Worm (Caenorhabditis elegans) whole organism, L4 larva: Measurements from ENCODE around the gene fbxa-157.

Source experiments
- D1046.2 ChIP-seq: fragments of 200-800 bp; sonication (Bioruptor generic); IDR thresholded peaks from 2 replicates; pipeline ENCODE4 v1.3.6; 2022; ENCODE audit warnings: missing genetic modification characterization, missing compliant biosample characterization
- F10B5.3 ChIP-seq: sonication (generic microtip); optimal IDR thresholded peaks from 2 replicates; lab custom pipeline; 2016; ENCODE audit warnings: mild to moderate bottlenecking, missing genetic modification characterization, missing compliant biosample characterization
- F26F4.8 ChIP-seq: fragments of 200-800 bp; sonication (Bioruptor generic); conservative IDR thresholded peaks from 2 replicates; pipeline ENCODE4 v1.3.6; 2022; ENCODE audit warnings: missing genetic modification characterization, missing compliant biosample characterization
- F49E8.2 ChIP-seq: sonication (generic microtip); optimal IDR thresholded peaks from 2 replicates; lab custom pipeline; 2016; ENCODE audit warnings: missing compliant biosample characterization, mild to moderate bottlenecking, missing genetic modification characterization, borderline replicate concordance
- T20F7.1 ChIP-seq: fragments of 200-800 bp; sonication (Bioruptor generic); optimal IDR thresholded peaks from 2 replicates; lab custom pipeline; 2018; ENCODE audit warnings: mild to moderate bottlenecking, missing genetic modification characterization, missing compliant biosample characterization
- Y48G9A.11 ChIP-seq: fragments of 200-800 bp; sonication (Bioruptor generic); IDR thresholded peaks from 2 replicates; pipeline ENCODE4 v1.3.6; 2022; ENCODE audit warnings: missing genetic modification reagents, missing genetic modification characterization, missing compliant biosample characterization
- Y5F2A.4 ChIP-seq: fragments of 200-800 bp; sonication (Bioruptor generic); optimal IDR thresholded peaks from 2 replicates; lab custom pipeline; 2018; ENCODE audit warnings: mild to moderate bottlenecking, missing genetic modification characterization, missing compliant biosample characterization
- Y75B8A.6 ChIP-seq: fragments of 200-800 bp; sonication (Bioruptor generic); IDR thresholded peaks from 2 replicates; pipeline ENCODE4 v1.3.6; 2022; ENCODE audit warnings: missing genetic modification reagents, missing genetic modification characterization, missing compliant biosample characterization
- ZK337.2 ChIP-seq: fragments of 200-800 bp; sonication (Bioruptor generic); IDR thresholded peaks from 2 replicates; pipeline ENCODE4 v1.3.6; 2022; ENCODE audit warnings: missing genetic modification reagents, missing genetic modification characterization, missing compliant biosample characterization
- ZK546.5 ChIP-seq, 2 experiments: sonication (generic microtip); optimal IDR thresholded peaks; 2 replicates each; lab custom pipeline; 2017; ENCODE audit warnings: missing biosample characterization in 2 of 2, missing genetic modification characterization in 2 of 2
- ama-1 ChIP-seq: fragments of 150-350 bp; optimal IDR thresholded peaks from 2 replicates; lab custom pipeline; 2014; ENCODE audit warnings: inconsistent platforms, mixed read lengths
- arid-1 ChIP-seq: fragments of 200-800 bp; sonication (Bioruptor generic); conservative IDR thresholded peaks from 2 replicates; pipeline ENCODE4 v1.3.6; 2022; ENCODE audit warnings: missing genetic modification reagents, missing genetic modification characterization, missing compliant biosample characterization
- ceh-20 ChIP-seq: fragments of 200-800 bp; sonication (Bioruptor generic); IDR thresholded peaks from 2 replicates; pipeline ENCODE4 v1.3.6; 2022; ENCODE audit warnings: missing genetic modification reagents, missing genetic modification characterization, missing compliant biosample characterization
- ceh-32 ChIP-seq: sonication (generic microtip); optimal IDR thresholded peaks from 2 replicates; lab custom pipeline; 2016; ENCODE audit warnings: mild to moderate bottlenecking, missing genetic modification characterization, missing compliant biosample characterization; ENCODE audit not compliant: poor library complexity
- ceh-82 ChIP-seq: sonication (generic microtip); optimal IDR thresholded peaks from 2 replicates; lab custom pipeline; 2017; ENCODE audit warnings: missing biosample characterization, missing genetic modification characterization
- ctbp-1 ChIP-seq: fragments of 200-800 bp; sonication (Bioruptor generic); IDR thresholded peaks from 2 replicates; pipeline ENCODE4 v1.3.6; 2022; ENCODE audit warnings: missing genetic modification reagents, missing genetic modification characterization, missing compliant biosample characterization
- daf-19 ChIP-seq: fragments of 200-800 bp; sonication (Bioruptor generic); conservative IDR thresholded peaks from 2 replicates; pipeline ENCODE4 v1.3.6; 2022; ENCODE audit warnings: missing genetic modification characterization, missing compliant biosample characterization
- dmd-6 ChIP-seq: fragments of 200-800 bp; sonication (Bioruptor generic); IDR thresholded peaks from 2 replicates; pipeline ENCODE4 v1.3.6; 2022; ENCODE audit warnings: missing genetic modification reagents, missing genetic modification characterization, missing compliant biosample characterization
- dpl-1 ChIP-seq: fragments of 150-350 bp; optimal IDR thresholded peaks from 2 replicates; lab custom pipeline; 2014; ENCODE audit warnings: missing biosample characterization, missing genetic modification reagents, missing genetic modification characterization
- duxl-1 ChIP-seq: sonication (generic microtip); optimal IDR thresholded peaks from 2 replicates; lab custom pipeline; 2016; ENCODE audit warnings: mild to moderate bottlenecking, missing genetic modification characterization, moderate library complexity, missing compliant biosample characterization; ENCODE audit not compliant: poor library complexity
- dve-1 ChIP-seq: sonication (generic microtip); optimal IDR thresholded peaks from 2 replicates; lab custom pipeline; 2017; ENCODE audit warnings: antibody characterized with exemption, mild to moderate bottlenecking, missing genetic modification characterization, missing compliant biosample characterization; ENCODE audit not compliant: insufficient read depth
- egl-27 ChIP-seq: sonication (generic microtip); optimal IDR thresholded peaks from 3 replicates; lab custom pipeline; 2017; ENCODE audit warnings: missing biosample characterization, missing genetic modification reagents, missing genetic modification characterization
- hlh-11 ChIP-seq: fragments of 200-800 bp; sonication (Bioruptor generic); optimal IDR thresholded peaks from 2 replicates; lab custom pipeline; 2018; ENCODE audit warnings: mild to moderate bottlenecking, missing genetic modification characterization, missing compliant biosample characterization
- hlh-30 ChIP-seq: sonication (generic microtip); optimal IDR thresholded peaks from 2 replicates; lab custom pipeline; 2017; ENCODE audit warnings: antibody characterized with exemption, mild to moderate bottlenecking, missing genetic modification characterization, missing compliant biosample characterization; ENCODE audit not compliant: insufficient read depth
- jun-1 ChIP-seq: fragments of 150-350 bp; optimal IDR thresholded peaks from 2 replicates; lab custom pipeline; 2014; ENCODE audit warnings: missing biosample characterization, missing genetic modification reagents, missing genetic modification characterization
- lin-15B ChIP-seq: fragments of 150-350 bp; sonication (generic microtip); optimal IDR thresholded peaks from 3 replicates; lab custom pipeline; 2014; ENCODE audit warnings: missing biosample characterization, missing genetic modification characterization
- lin-39 ChIP-seq: fragments of 150-350 bp; optimal IDR thresholded peaks from 2 replicates; lab custom pipeline; 2014; ENCODE audit warnings: missing biosample characterization, missing genetic modification reagents, missing genetic modification characterization
- madf-5 ChIP-seq, 2 experiments: fragments of 200-800 bp; sonication (Bioruptor generic); IDR thresholded peaks; 2 replicates each; pipeline ENCODE4 v1.3.6; 2022; ENCODE audit warnings: missing compliant biosample characterization in 2 of 2, missing genetic modification characterization in 2 of 2
- madf-9 ChIP-seq: fragments of 200-800 bp; sonication (Bioruptor generic); conservative IDR thresholded peaks from 2 replicates; pipeline ENCODE4 v1.3.6; 2022; ENCODE audit warnings: missing genetic modification reagents, missing genetic modification characterization, missing compliant biosample characterization
- mdt-29 ChIP-seq: fragments of 200-800 bp; sonication (Bioruptor generic); IDR thresholded peaks from 2 replicates; pipeline ENCODE4 v1.3.6; 2022; ENCODE audit warnings: missing genetic modification reagents, missing genetic modification characterization, missing compliant biosample characterization
- mxl-2 ChIP-seq: fragments of 200-800 bp; sonication (Bioruptor generic); conservative IDR thresholded peaks from 2 replicates; pipeline ENCODE4 v1.3.6; 2022; ENCODE audit warnings: missing genetic modification reagents, missing genetic modification characterization, missing compliant biosample characterization
- nhr-25 ChIP-seq: sonication (generic microtip); optimal IDR thresholded peaks from 2 replicates; lab custom pipeline; 2017; ENCODE audit warnings: missing genetic modification characterization, mild to moderate bottlenecking, missing compliant biosample characterization, antibody characterized with exemption, moderate library complexity, borderline replicate concordance; ENCODE audit not compliant: insufficient read depth
- nhr-42 ChIP-seq: fragments of 200-800 bp; sonication (Bioruptor generic); IDR thresholded peaks from 2 replicates; pipeline ENCODE4 v1.3.6; 2022; ENCODE audit warnings: missing genetic modification characterization, missing compliant biosample characterization
- nhr-48 ChIP-seq: sonication (generic microtip); optimal IDR thresholded peaks from 2 replicates; lab custom pipeline; 2016; ENCODE audit warnings: mild to moderate bottlenecking, missing genetic modification characterization, missing compliant biosample characterization
- pha-4 ChIP-seq, 2 experiments: fragments of 150-350 bp in 1 of 2; fragments of 200-800 bp in 1 of 2; sonication (Bioruptor generic) in 1 of 2; IDR thresholded peaks in 1 of 2; optimal IDR thresholded peaks in 1 of 2; 2 replicates each; pipeline versions ENCODE4 v1.3.6 to Lab custom; 2014 to 2022; ENCODE audit warnings: missing genetic modification characterization in 2 of 2, missing genetic modification reagents in 2 of 2, missing biosample characterization in 1 of 2, missing compliant biosample characterization in 1 of 2
- php-3 ChIP-seq: fragments of 200-800 bp; sonication (Bioruptor generic); IDR thresholded peaks from 2 replicates; pipeline ENCODE4 v1.3.6; 2022; ENCODE audit warnings: missing genetic modification reagents, missing genetic modification characterization, missing compliant biosample characterization
- pqm-1 ChIP-seq: sonication (generic microtip); optimal IDR thresholded peaks from 2 replicates; lab custom pipeline; 2017; ENCODE audit warnings: missing biosample characterization, missing genetic modification characterization
- rbr-2 ChIP-seq: sonication (generic microtip); optimal IDR thresholded peaks from 2 replicates; lab custom pipeline; 2016; ENCODE audit warnings: missing genotype, missing genetic modification characterization, missing compliant biosample characterization
- sdz-12 ChIP-seq: fragments of 200-800 bp; sonication (Bioruptor generic); optimal IDR thresholded peaks from 2 replicates; lab custom pipeline; 2018; ENCODE audit warnings: mild to moderate bottlenecking, missing genetic modification characterization, missing compliant biosample characterization
- set-16 ChIP-seq: fragments of 200-800 bp; sonication (Bioruptor generic); IDR thresholded peaks from 2 replicates; pipeline ENCODE4 v1.3.6; 2022; ENCODE audit warnings: missing genetic modification reagents, missing genetic modification characterization, missing compliant biosample characterization
- snpc-1.2 ChIP-seq: fragments of 200-800 bp; sonication (Bioruptor generic); IDR thresholded peaks from 2 replicates; pipeline ENCODE4 v1.3.6; 2022; ENCODE audit warnings: missing genetic modification reagents, missing genetic modification characterization, missing compliant biosample characterization
- tag-97 ChIP-seq: fragments of 200-800 bp; sonication (Bioruptor generic); IDR thresholded peaks from 2 replicates; pipeline ENCODE4 v1.3.6; 2022; ENCODE audit warnings: missing genetic modification characterization, missing compliant biosample characterization
- unc-39 ChIP-seq: sonication (generic microtip); optimal IDR thresholded peaks from 2 replicates; lab custom pipeline; 2017; ENCODE audit warnings: missing biosample characterization, missing genetic modification characterization
- unc-62 ChIP-seq, 3 experiments: fragments of 150-350 bp in 1 of 3; sonication (generic microtip); optimal IDR thresholded peaks in 2 of 3; peaks in 1 of 3; 1 replicate in 1 of 3; 2 replicates in 2 of 3; lab custom pipeline; 2014 to 2017; ENCODE audit warnings: missing biosample characterization in 3 of 3, missing genetic modification characterization in 3 of 3, missing genetic modification reagents in 3 of 3, missing genotype in 1 of 3
- vab-7 ChIP-seq: fragments of 200-800 bp; sonication (Bioruptor generic); IDR thresholded peaks from 2 replicates; pipeline ENCODE4 v1.3.6; 2022; ENCODE audit warnings: missing genetic modification reagents, missing genetic modification characterization, missing compliant biosample characterization
- zfp-2 ChIP-seq: sonication (generic microtip); optimal IDR thresholded peaks from 2 replicates; lab custom pipeline; 2016; ENCODE audit warnings: mild to moderate bottlenecking, missing genetic modification characterization, missing compliant biosample characterization
- zip-11 ChIP-seq: fragments of 200-800 bp; sonication (Bioruptor generic); IDR thresholded peaks from 2 replicates; pipeline ENCODE4 v1.3.6; 2022; ENCODE audit warnings: missing genetic modification characterization, missing compliant biosample characterization
- ztf-11 ChIP-seq: fragments of 150-350 bp; optimal IDR thresholded peaks from 2 replicates; lab custom pipeline; 2014; ENCODE audit warnings: missing biosample characterization, missing genetic modification characterization
- ztf-7 ChIP-seq: fragments of 150-350 bp; optimal IDR thresholded peaks from 2 replicates; lab custom pipeline; 2014; ENCODE audit warnings: missing biosample characterization, missing genetic modification characterization

fbxa-157 gene

ce11 chrV:17857901-17858300 lies 41.7 kb upstream of the fbxa-157 start (continued):
- TF ChIP-seq zip-11 (GFP tag; lab: Robert Waterston, UW) = no peak
- TF ChIP-seq arid-1 = peak; percentile 50
- TF ChIP-seq hlh-30 (tag; lab: Kevin White, UChicago) = peak; percentile 96
- no peak for TF ChIP-seq Y5F2A.4 (GFP tag; lab: Kevin White, UChicago)
- TF ChIP-seq ztf-7 (tag; lab: Kevin White, UChicago) = peak; percentile 52
- TF ChIP-seq ama-1 = no peak
- no peak for TF ChIP-seq php-3 (GFP tag; lab: Robert Waterston, UW)
- TF ChIP-seq dmd-6 (GFP tag; lab: Robert Waterston, UW) = peak; percentile 73
- TF ChIP-seq ceh-32 = no peak
- no peak for TF ChIP-seq madf-5 (GFP tag; IDR thresholded peaks at IDR 0.05; lab: Robert Waterston, UW)
- peak; percentile 65 for TF ChIP-seq ceh-20 (GFP tag; lab: Robert Waterston, UW)
- no peak for TF ChIP-seq madf-9 (GFP tag; lab: Robert Waterston, UW)
- TF ChIP-seq egl-27 (tag; lab: Kevin White, UChicago) = no peak
- TF ChIP-seq unc-62 (GFP tag; optimal IDR thresholded peaks at IDR 0.05 in 1 of 2; lab: Kevin White, UChicago) = peak in 1 of 2 experiments; percentile 99
- no peak for TF ChIP-seq unc-62 (tag; optimal IDR thresholded peaks at IDR 0.05; lab: Kevin White, UChicago)
- no peak for TF ChIP-seq Y75B8A.6
- no peak for TF ChIP-seq unc-39
- TF ChIP-seq nhr-25 (tag; lab: Kevin White, UChicago) = peak; percentile 39
- no peak for TF ChIP-seq vab-7
- peak; percentile 41 for TF ChIP-seq zfp-2 (tag; lab: Kevin White, UChicago)
- no peak for TF ChIP-seq ZK546.5 (tag; optimal IDR thresholded peaks at IDR 0.05; lab: Kevin White, UChicago)
- TF ChIP-seq pha-4 (GFP tag; IDR thresholded peaks at IDR 0.05; lab: Robert Waterston, UW) = peak; percentile 45
- TF ChIP-seq pha-4 (tag; optimal IDR thresholded peaks at IDR 0.05; lab: Kevin White, UChicago) = no peak
- TF ChIP-seq duxl-1 (tag; lab: Kevin White, UChicago) = peak; percentile 83
- TF ChIP-seq nhr-48 = peak; percentile 77
- TF ChIP-seq ZK337.2 (GFP tag; lab: Robert Waterston, UW) = no peak
- TF ChIP-seq daf-19 (GFP tag; lab: Robert Waterston, UW) = no peak
- TF ChIP-seq D1046.2 (GFP tag; lab: Robert Waterston, UW) = no peak
- no peak for TF ChIP-seq T20F7.1 (GFP tag; lab: Kevin White, UChicago)
- no peak for TF ChIP-seq tag-97 (GFP tag; lab: Robert Waterston, UW)
- no peak for TF ChIP-seq F26F4.8 (GFP tag; lab: Robert Waterston, UW)
- peak; percentile 15 for TF ChIP-seq pqm-1 (tag; lab: Kevin White, UChicago)
- no peak for TF ChIP-seq F49E8.2 (tag; lab: Kevin White, UChicago)
- TF ChIP-seq set-16 = peak; percentile 77
- TF ChIP-seq mxl-2 (GFP tag; lab: Robert Waterston, UW) = no peak
- peak; percentile 92 for TF ChIP-seq hlh-11 (tag; lab: Kevin White, UChicago)
- TF ChIP-seq lin-39 (tag; lab: Kevin White, UChicago) = no peak
- TF ChIP-seq F10B5.3 (tag; lab: Kevin White, UChicago) = no peak
- no peak for TF ChIP-seq ceh-82
- TF ChIP-seq dve-1 (tag; lab: Kevin White, UChicago) = peak; percentile 89
- TF ChIP-seq snpc-1.2 (GFP tag; lab: Robert Waterston, UW) = no peak; the same call in 1 of the 2 replicates
- peak; percentile 66 for TF ChIP-seq dpl-1 (GFP tag; lab: Kevin White, UChicago)
- TF ChIP-seq lin-15B (tag; lab: Kevin White, UChicago) = no peak
- TF ChIP-seq rbr-2 (tag; lab: Kevin White, UChicago) = peak; percentile 87
- TF ChIP-seq Y48G9A.11 (GFP tag; lab: Robert Waterston, UW) = no peak
- TF ChIP-seq ctbp-1 (GFP tag; lab: Robert Waterston, UW) = peak; percentile 82
- peak; percentile 42 for TF ChIP-seq jun-1 (tag; lab: Kevin White, UChicago)
- TF ChIP-seq mdt-29 (GFP tag; lab: Robert Waterston, UW) = peak; percentile 70; the same call in 1 of the 2 replicates
- 0 out of 2 replicates have a peak, but pooled peaks have one; percentile 40 for TF ChIP-seq nhr-42
- no peak for TF ChIP-seq sdz-12 (GFP tag; lab: Kevin White, UChicago)
- TF ChIP-seq ztf-11 = no peak
